Worm (Caenorhabditis elegans): Measurements from ENCODE around the gene ZK896.5.

DNA sequence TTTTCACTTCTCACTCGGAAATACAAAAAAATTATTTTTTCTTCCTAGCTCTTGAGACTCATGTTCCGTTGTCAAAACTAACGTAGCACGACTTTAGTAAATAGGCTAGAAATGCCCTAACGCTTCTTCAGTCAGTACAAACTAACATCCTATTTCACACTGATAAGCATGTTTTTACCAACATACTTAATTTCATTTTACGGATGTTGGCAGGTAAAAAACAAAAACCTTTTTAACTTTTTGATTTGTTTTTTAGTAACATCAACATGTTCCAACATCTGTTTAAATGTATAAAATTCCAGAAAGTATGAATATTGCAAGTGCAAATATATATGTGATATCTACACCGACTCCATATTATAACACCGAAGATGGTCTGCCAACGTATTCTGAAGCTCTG lies 20.8 kb upstream of the ZK896.5 start, which contains the start of gene K08D8.10:
- no peak for TF ChIP-seq elt-2 (tag; optimal IDR thresholded peaks at IDR 0.05)
- no peak for TF ChIP-seq nhr-12 (tag; optimal IDR thresholded peaks at IDR 0.05)
